Fruit fly (Drosophila melanogaster) whole organism, embryonic: Measurements from ENCODE around the gene Cdc50.

Experiments
- CG10147 ChIP-seq: fragments of 200-800 bp; sonication (Bioruptor generic); optimal IDR thresholded peaks from 2 replicates; lab custom pipeline; 2019; ENCODE audit warnings: missing biosample characterization, mild to moderate bottlenecking, missing genetic modification characterization, moderate library complexity
- CG4404 ChIP-seq: fragments of 200-800 bp; sonication (Bioruptor generic); IDR thresholded peaks from 2 replicates; pipeline ENCODE4 v1.3.6; 2022; ENCODE audit warnings: missing biosample characterization, missing genetic modification characterization
- CG8281 ChIP-seq: fragments of 200-800 bp; sonication (Bioruptor generic); optimal IDR thresholded peaks from 2 replicates; lab custom pipeline; 2018; ENCODE audit warnings: missing biosample characterization, mild to moderate bottlenecking, missing genetic modification characterization, moderate library complexity
- crol ChIP-seq: fragments of 200-800 bp; sonication (Bioruptor generic); IDR thresholded peaks from 2 replicates; pipeline ENCODE4 v1.3.6; 2022; ENCODE audit warnings: missing biosample characterization, missing genetic modification characterization
- sd ChIP-seq: fragments of 200-800 bp; sonication (Bioruptor generic); optimal IDR thresholded peaks from 3 replicates; lab custom pipeline; 2018; ENCODE audit warnings: missing biosample characterization, mild to moderate bottlenecking, missing genetic modification characterization, moderate library complexity
- sima ChIP-seq: fragments of 200-800 bp; sonication (Bioruptor generic); optimal IDR thresholded peaks from 2 replicates; lab custom pipeline; 2016; ENCODE audit warnings: missing biosample characterization, missing genetic modification characterization

DNA sequence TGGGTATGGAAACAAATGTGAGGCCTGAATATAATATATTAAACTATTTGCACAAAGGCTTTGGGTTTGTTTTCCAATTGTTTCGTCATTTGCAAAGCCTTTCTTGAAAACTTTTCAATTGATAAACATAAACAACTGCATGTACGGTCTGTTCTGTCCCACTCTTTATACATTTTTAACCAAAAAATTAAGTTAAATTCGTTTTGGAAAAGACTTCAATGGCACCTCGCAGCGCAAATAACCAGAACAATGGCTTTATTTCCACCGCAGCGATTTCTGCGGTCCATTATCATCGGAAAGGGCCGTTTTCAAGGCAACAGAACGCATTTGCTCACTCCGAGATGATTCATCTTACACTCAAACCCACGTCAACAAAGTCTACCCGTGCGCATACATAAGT is 20.2 kb downstream of the Cdc50 start:
- TF ChIP-seq crol (GFP tag; lab: Robert Waterston, UW) = no peak
- TF ChIP-seq sima (GFP tag; lab: Kevin White, UChicago) = no peak
- TF ChIP-seq CG4404 = no peak
- TF ChIP-seq CG8281 (tag; lab: Kevin White, UChicago) = no peak
- no peak for TF ChIP-seq CG10147 (GFP tag; lab: Kevin White, UChicago)
- no peak for TF ChIP-seq sd
